Worm (Caenorhabditis elegans): Measurements from ENCODE around the gene B0554.1.

DNA sequence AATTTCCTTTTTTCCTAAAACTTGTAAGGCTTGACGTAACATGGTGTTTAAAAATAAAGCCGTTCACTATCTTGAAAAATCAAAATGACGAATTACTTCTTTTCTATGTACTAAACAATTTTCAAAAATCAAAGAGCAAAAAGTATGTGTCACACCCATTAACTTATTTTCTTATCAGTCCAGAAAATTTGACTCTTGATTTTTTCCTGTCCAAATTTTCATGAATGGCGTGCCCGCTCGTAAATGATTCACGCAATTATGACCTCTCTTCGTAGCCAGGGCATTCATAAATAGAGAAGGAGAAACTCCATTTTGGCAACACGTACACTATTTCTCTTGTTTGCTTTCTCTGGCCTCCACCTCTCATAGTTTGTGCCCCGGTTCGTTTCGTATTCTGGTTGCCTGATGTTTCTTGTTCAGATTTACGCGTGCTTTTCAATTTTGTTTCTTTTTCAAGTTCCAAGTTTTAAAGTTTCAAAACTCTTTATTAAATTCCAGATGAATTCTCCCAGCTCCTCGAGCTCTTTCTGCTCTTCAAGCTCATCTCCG is 39.5 kb downstream of the B0554.1 start, which contains the start of gene nhr-55:
- TF ChIP-seq tbx-2 (tag; optimal IDR thresholded peaks at IDR 0.05), result no peak
- TF ChIP-seq nhr-19 (GFP tag; conservative IDR thresholded peaks at IDR 0.05), result no peak
- no peak for TF ChIP-seq nhr-237 (tag; optimal IDR thresholded peaks at IDR 0.05)
- no peak for TF ChIP-seq aly-2 (tag; optimal IDR thresholded peaks at IDR 0.05)
- no peak for TF ChIP-seq mdl-1 (tag; optimal IDR thresholded peaks at IDR 0.05)
- no peak for TF ChIP-seq grh-1 (GFP tag; IDR thresholded peaks at IDR 0.05)
- no peak for TF ChIP-seq nhr-47 (tag; optimal IDR thresholded peaks at IDR 0.05)
- no peak for TF ChIP-seq ces-1 (GFP tag; optimal IDR thresholded peaks at IDR 0.05)
- TF ChIP-seq unc-86 (tag; optimal IDR thresholded peaks at IDR 0.05), result no peak
- no peak for TF ChIP-seq fos-1 (tag; optimal IDR thresholded peaks at IDR 0.05)
- TF ChIP-seq ets-5 (GFP tag; IDR thresholded peaks at IDR 0.05), result no peak
